Worm (Caenorhabditis elegans) whole organism, L2 larva: Measurements from ENCODE around the gene C44C1.6.

ENCODE experiments used
- F13H6.1 ChIP-seq: sonication (generic microtip); optimal IDR thresholded peaks from 2 replicates; lab custom pipeline; 2016; ENCODE audit warnings: missing genetic modification characterization, missing compliant biosample characterization
- R02D3.7 ChIP-seq: fragments of 150-350 bp; optimal IDR thresholded peaks from 2 replicates; lab custom pipeline; 2014; ENCODE audit warnings: missing biosample characterization, missing genetic modification characterization
- ama-1 ChIP-seq: fragments of 150-350 bp; optimal IDR thresholded peaks from 2 replicates; lab custom pipeline; 2018; ENCODE audit warnings: inconsistent platforms
- blmp-1 ChIP-seq: sonication (generic microtip); optimal IDR thresholded peaks from 2 replicates; lab custom pipeline; 2017; ENCODE audit warnings: missing genetic modification characterization, mild to moderate bottlenecking, missing compliant biosample characterization, antibody characterized with exemption, moderate library complexity; ENCODE audit not compliant: insufficient read depth
- egl-27 ChIP-seq: sonication (generic microtip); optimal IDR thresholded peaks from 3 replicates; lab custom pipeline; 2017; ENCODE audit warnings: missing biosample characterization, missing genetic modification reagents, missing genetic modification characterization
- elt-3 ChIP-seq: sonication (generic microtip); optimal IDR thresholded peaks from 2 replicates; lab custom pipeline; 2017; ENCODE audit warnings: missing biosample characterization, missing genetic modification characterization
- fos-1 ChIP-seq: fragments of 150-350 bp; optimal IDR thresholded peaks from 2 replicates; lab custom pipeline; 2014; ENCODE audit warnings: missing biosample characterization, missing genetic modification characterization
- lin-13 ChIP-seq: fragments of 150-350 bp; optimal IDR thresholded peaks from 2 replicates; lab custom pipeline; 2014; ENCODE audit warnings: missing biosample characterization, missing genetic modification reagents, missing genetic modification characterization
- lin-39 ChIP-seq: fragments of 150-350 bp; optimal IDR thresholded peaks from 2 replicates; lab custom pipeline; 2014; ENCODE audit warnings: missing biosample characterization, missing genetic modification reagents, missing genetic modification characterization
- lsy-2 ChIP-seq, 2 experiments: fragments of 150-350 bp in 1 of 2; sonication (generic microtip) in 1 of 2; optimal IDR thresholded peaks; 2 replicates each; lab custom pipeline; 2014 to 2017; ENCODE audit warnings: missing biosample characterization in 2 of 2, missing genetic modification characterization in 2 of 2
- nhr-12 ChIP-seq: fragments of 150-350 bp; optimal IDR thresholded peaks from 2 replicates; lab custom pipeline; 2014; ENCODE audit warnings: missing biosample characterization, missing genetic modification characterization
- unc-39 ChIP-seq: fragments of 150-350 bp; optimal IDR thresholded peaks from 2 replicates; lab custom pipeline; 2014; ENCODE audit warnings: missing biosample characterization, missing genetic modification characterization
- unc-55 ChIP-seq: fragments of 150-350 bp; sonication (generic microtip); optimal IDR thresholded peaks from 3 replicates; lab custom pipeline; 2014; ENCODE audit warnings: missing biosample characterization, missing genetic modification reagents, missing genetic modification characterization

- TF ChIP-seq egl-27 (tag; lab: Kevin White, UChicago) (peak; percentile 30), unc-55 (peak; percentile 78), R02D3.7 (tag; lab: Kevin White, UChicago) (no peak), lsy-2 (tag; optimal IDR thresholded peaks at IDR 0.05; lab: Kevin White, UChicago) (peak in 1 of 2 experiments; percentile 64), blmp-1 (tag; lab: Kevin White, UChicago) (no peak), unc-39 (no peak), lin-39 (no peak), ama-1 (no peak), F13H6.1 (peak; percentile 44), fos-1 (tag; lab: Kevin White, UChicago) (peak; percentile 78), lin-13 (GFP tag; lab: Kevin White, UChicago) (no peak), nhr-12 (tag; lab: Kevin White, UChicago) (no peak), elt-3 (no peak)
Measured at ce11 chrX:924495-925008, 45.5 kb downstream of the C44C1.6 start, which contains the start of the genes pifk-1 and tbc-11.
